Worm (Caenorhabditis elegans): Measurements from ENCODE around the gene C52B9.4.

C52B9.4 gene

ce11 chrX:4265283-4265907 is 4.9 kb downstream of the C52B9.4 start, which contains the start of gene coel-1 (continued):
- TF ChIP-seq ztf-25 (GFP tag; IDR thresholded peaks at IDR 0.05) (no peak), snpc-1.3 (tag; optimal IDR thresholded peaks at IDR 0.05; ENCODE audit: insufficient read depth) (no peak), aptf-3 (GFP tag; IDR thresholded peaks at IDR 0.05) (no peak), B0035.1 (tag; optimal IDR thresholded peaks at IDR 0.05) (no peak), ama-1 (optimal IDR thresholded peaks at IDR 0.05) (no peak), ama-1 (GFP tag; optimal IDR thresholded peaks at IDR 0.05) (no peak), akir-1 (GFP tag; optimal IDR thresholded peaks at IDR 0.05) (no peak), F10E7.11 (tag; optimal IDR thresholded peaks at IDR 0.05) (no peak), B0336.3 (GFP tag; IDR thresholded peaks at IDR 0.05) (no peak), efl-1 (GFP tag; optimal IDR thresholded peaks at IDR 0.05) (no peak), cebp-1 (GFP tag; IDR thresholded peaks at IDR 0.05) (no peak), cebp-1 (tag; optimal IDR thresholded peaks at IDR 0.05) (peak; percentile 60), ceh-100 (GFP tag; IDR thresholded peaks at IDR 0.05) (no peak), sdz-38 (tag; optimal IDR thresholded peaks at IDR 0.05) (no peak), ccch-3 (GFP tag; optimal IDR thresholded peaks at IDR 0.05) (no peak), ztf-26 (tag; optimal IDR thresholded peaks at IDR 0.05) (no peak), D2030.7 (GFP tag; IDR thresholded peaks at IDR 0.05) (no peak), F37B4.10 (GFP tag; IDR thresholded peaks at IDR 0.05) (no peak), zfh-2 (GFP tag; conservative IDR thresholded peaks at IDR 0.05) (peak; percentile 89), egl-18 (GFP tag; IDR thresholded peaks at IDR 0.05) (no peak), let-526 (GFP tag; IDR thresholded peaks at IDR 0.05) (no peak), attf-3 (GFP tag; conservative IDR thresholded peaks at IDR 0.05) (no peak), F39B2.1 (GFP tag; IDR thresholded peaks at IDR 0.05) (no peak), B0261.1 (tag; optimal IDR thresholded peaks at IDR 0.05) (no peak), lin-26 (GFP tag; IDR thresholded peaks at IDR 0.05) (no peak), T26A5.8 (tag; optimal IDR thresholded peaks at IDR 0.05) (no peak), F52B5.7 (tag; optimal IDR thresholded peaks at IDR 0.05) (no peak), snpc-1.1 (tag; optimal IDR thresholded peaks at IDR 0.05; ENCODE audit: insufficient read depth) (no peak), ceh-27 (GFP tag; optimal IDR thresholded peaks at IDR 0.05) (peak; percentile 52), xnd-1 (tag; optimal IDR thresholded peaks at IDR 0.05) (no peak), lsy-27 (tag; optimal IDR thresholded peaks at IDR 0.05; ENCODE audit: borderline replicate concordance, insufficient read depth) (no peak), lag-1 (GFP tag; IDR thresholded peaks at IDR 0.05) (no peak), snpc-4 (GFP tag; optimal IDR thresholded peaks at IDR 0.05) (no peak), snpc-4 (tag; optimal IDR thresholded peaks at IDR 0.05) (no peak), rcor-1 (GFP tag; IDR thresholded peaks at IDR 0.05) (no peak), mes-4 (tag; optimal IDR thresholded peaks at IDR 0.05) (no peak), mel-28 (tag; optimal IDR thresholded peaks at IDR 0.05; ENCODE audit: borderline replicate concordance) (no peak), F22D6.2 (tag; optimal IDR thresholded peaks at IDR 0.05) (peak; percentile 3), Y53G8AR.9 (GFP tag; conservative IDR thresholded peaks at IDR 0.05) (no peak), repo-1 (tag; optimal IDR thresholded peaks at IDR 0.05) (no peak), unc-62 (GFP tag; optimal IDR thresholded peaks at IDR 0.05) (no peak), F23B12.7 (tag; optimal IDR thresholded peaks at IDR 0.05; ENCODE audit: insufficient read depth) (no peak), lir-1 (GFP tag; conservative IDR thresholded peaks at IDR 0.05) (no peak), hmg-1.2 (GFP tag; IDR thresholded peaks at IDR 0.05) (peak; percentile 64; the same call in 1 of the 2 replicates), rpc-1 (optimal IDR thresholded peaks at IDR 0.05) (no peak), rpc-1 (tag; optimal IDR thresholded peaks at IDR 0.05) (no peak), F57A8.1 (GFP tag; optimal IDR thresholded peaks at IDR 0.05) (no peak), hlh-26 (GFP tag; conservative IDR thresholded peaks at IDR 0.05) (no peak), lin-40 (tag; optimal IDR thresholded peaks at IDR 0.05) (peak; percentile 35)

All from whole organism, young adult.